Fruit fly (Drosophila melanogaster) whole organism, embryonic: ENCODE results near the gene CG12379.

ENCODE experiments used
- Awh ChIP-seq: fragments of 200-800 bp; sonication (Bioruptor generic); IDR thresholded peaks from 2 replicates; pipeline ENCODE4, ENCODE4 v1.3.6; 2022; ENCODE audit warnings: missing biosample characterization, missing genetic modification characterization
- C15 ChIP-seq: fragments of 200-800 bp; sonication (Bioruptor generic); IDR thresholded peaks from 3 replicates; pipeline ENCODE4 v1.3.6; 2022; ENCODE audit warnings: missing biosample characterization, missing genetic modification characterization
- CG10543 ChIP-seq: fragments of 200-800 bp; sonication (Bioruptor generic); optimal IDR thresholded peaks from 3 replicates; lab custom pipeline; 2017; ENCODE audit warnings: missing biosample characterization, mild to moderate bottlenecking, missing genetic modification characterization, moderate library complexity
- CG10654 ChIP-seq: fragments of 200-800 bp; sonication (Bioruptor generic); optimal IDR thresholded peaks from 2 replicates; lab custom pipeline; 2016; ENCODE audit warnings: missing biosample characterization, missing genetic modification characterization
- CG12659 ChIP-seq: fragments of 200-800 bp; sonication (Bioruptor generic); optimal IDR thresholded peaks from 3 replicates; lab custom pipeline; 2017; ENCODE audit warnings: mild to moderate bottlenecking, missing biosample characterization, missing genetic modification reagents, missing genetic modification characterization
- CG14441 ChIP-seq: fragments of 200-800 bp; sonication (Bioruptor generic); IDR thresholded peaks from 2 replicates; pipeline ENCODE4 v1.3.6; 2022; ENCODE audit warnings: missing biosample characterization, missing genetic modification characterization
- CG14710 ChIP-seq: fragments of 200-800 bp; sonication (Bioruptor generic); optimal IDR thresholded peaks from 3 replicates; lab custom pipeline; 2019; ENCODE audit warnings: missing biosample characterization, mild to moderate bottlenecking, missing genetic modification characterization, moderate library complexity
- CG15601 ChIP-seq: fragments of 200-800 bp; sonication (Bioruptor generic); optimal IDR thresholded peaks from 3 replicates; lab custom pipeline; 2019; ENCODE audit warnings: missing biosample characterization, mild to moderate bottlenecking, missing genetic modification characterization, moderate library complexity
- CG17186 ChIP-seq: fragments of 200-800 bp; sonication (Bioruptor generic); optimal IDR thresholded peaks from 3 replicates; lab custom pipeline; 2017; ENCODE audit warnings: missing biosample characterization, missing genetic modification reagents, missing genetic modification characterization
- CG17912 ChIP-seq: fragments of 200-800 bp; sonication (Bioruptor generic); optimal IDR thresholded peaks from 2 replicates; lab custom pipeline; 2018; ENCODE audit warnings: missing biosample characterization, mild to moderate bottlenecking, missing genetic modification characterization
- CG33213 ChIP-seq: fragments of 200-800 bp; sonication (Bioruptor generic); optimal IDR thresholded peaks from 3 replicates; lab custom pipeline; 2016; ENCODE audit warnings: missing biosample characterization, missing genetic modification characterization
- CG3995 ChIP-seq: fragments of 200-800 bp; sonication (Bioruptor generic); optimal IDR thresholded peaks from 3 replicates; lab custom pipeline; 2016; ENCODE audit warnings: missing biosample characterization, missing genetic modification characterization
- CG42726 ChIP-seq: fragments of 200-800 bp; sonication (Bioruptor generic); IDR thresholded peaks from 2 replicates; pipeline ENCODE4 v1.3.6; 2022; ENCODE audit warnings: missing biosample characterization, missing genetic modification characterization; ENCODE audit not compliant: partially characterized antibody
- CG4282 ChIP-seq: fragments of 200-800 bp; sonication (Bioruptor generic); optimal IDR thresholded peaks from 2 replicates; lab custom pipeline; 2016; ENCODE audit warnings: missing biosample characterization, missing genetic modification characterization
- CG43689 ChIP-seq: fragments of 200-800 bp; sonication (Bioruptor generic); IDR thresholded peaks from 2 replicates; pipeline ENCODE4 v1.3.6; 2022; ENCODE audit warnings: missing biosample characterization, missing genetic modification characterization
- CG7963 ChIP-seq: fragments of 200-800 bp; sonication (Bioruptor generic); IDR thresholded peaks from 3 replicates; pipeline ENCODE4 v1.3.6; 2022; ENCODE audit warnings: missing biosample characterization, missing genetic modification characterization; ENCODE audit not compliant: partially characterized antibody
- CG7987 ChIP-seq: fragments of 200-800 bp; sonication (Bioruptor generic); optimal IDR thresholded peaks from 2 replicates; lab custom pipeline; 2018; ENCODE audit warnings: missing biosample characterization, mild to moderate bottlenecking, missing genetic modification characterization, moderate library complexity
- CG9609 ChIP-seq: fragments of 200-800 bp; sonication (Bioruptor generic); optimal IDR thresholded peaks from 3 replicates; lab custom pipeline; 2016; ENCODE audit warnings: missing biosample characterization, missing genetic modification characterization
- CG9727 ChIP-seq: fragments of 200-800 bp; sonication (Bioruptor generic); optimal IDR thresholded peaks from 3 replicates; lab custom pipeline; 2017; ENCODE audit warnings: missing biosample characterization, mild to moderate bottlenecking, missing genetic modification characterization
- CG9817 ChIP-seq: fragments of 200-800 bp; sonication (Bioruptor generic); optimal IDR thresholded peaks from 2 replicates; lab custom pipeline; 2018; ENCODE audit warnings: missing biosample characterization, mild to moderate bottlenecking, missing genetic modification characterization, moderate library complexity
- CrebB ChIP-seq: fragments of 200-800 bp; sonication (Bioruptor generic); optimal IDR thresholded peaks from 3 replicates; lab custom pipeline; 2018; ENCODE audit warnings: missing biosample characterization, mild to moderate bottlenecking, missing genetic modification characterization
- D19A ChIP-seq: fragments of 200-800 bp; optimal IDR thresholded peaks from 3 replicates; lab custom pipeline; 2019; ENCODE audit warnings: missing biosample characterization, mild to moderate bottlenecking, missing genetic modification characterization, moderate library complexity
- Dll ChIP-seq: fragments of 200-800 bp; sonication (Bioruptor generic); IDR thresholded peaks from 4 replicates; pipeline ENCODE4 v1.3.6; 2022; ENCODE audit warnings: missing biosample characterization, missing genetic modification characterization; ENCODE audit not compliant: partially characterized antibody
- E2f1 ChIP-seq: fragments of 200-800 bp; sonication (Bioruptor generic); IDR thresholded peaks from 2 replicates; pipeline ENCODE4 v1.3.6; 2022; ENCODE audit warnings: missing biosample characterization, missing genetic modification characterization
- E2f2 ChIP-seq: fragments of 200-800 bp; sonication (Bioruptor generic); IDR thresholded peaks from 2 replicates; pipeline ENCODE4 v1.3.6; 2022; ENCODE audit warnings: missing biosample characterization, missing genetic modification characterization
- HmgD ChIP-seq: fragments of 200-800 bp; sonication (Bioruptor generic); optimal IDR thresholded peaks from 3 replicates; lab custom pipeline; 2016; ENCODE audit warnings: missing biosample characterization, missing genetic modification characterization
- Mrtf ChIP-seq: fragments of 200-800 bp; sonication (Bioruptor generic); IDR thresholded peaks from 3 replicates; pipeline ENCODE4 v1.3.6; 2022; ENCODE audit warnings: missing biosample characterization, missing genetic modification characterization
- Ptx1 ChIP-seq: fragments of 200-800 bp; sonication (Bioruptor generic); IDR thresholded peaks from 2 replicates; pipeline ENCODE4 v1.3.6; 2022; ENCODE audit warnings: missing biosample characterization, missing genetic modification characterization
- YL-1 ChIP-seq: fragments of 200-800 bp; sonication (Bioruptor generic); optimal IDR thresholded peaks from 3 replicates; lab custom pipeline; 2017; ENCODE audit warnings: missing biosample characterization, mild to moderate bottlenecking, missing genetic modification characterization
- btn ChIP-seq: fragments of 200-800 bp; sonication (Bioruptor generic); optimal IDR thresholded peaks from 2 replicates; lab custom pipeline; 2016; ENCODE audit warnings: missing biosample characterization, missing genetic modification characterization
- cas ChIP-seq: fragments of 200-800 bp; sonication (Bioruptor generic); IDR thresholded peaks from 2 replicates; pipeline ENCODE4 v1.3.6; 2022; ENCODE audit warnings: missing biosample characterization, missing genetic modification characterization
- croc ChIP-seq: fragments of 200-800 bp; sonication (Bioruptor generic); conservative IDR thresholded peaks from 3 replicates; pipeline ENCODE4 v1.3.6; 2022; ENCODE audit warnings: missing biosample characterization, missing genetic modification characterization
- da ChIP-seq: fragments of 200-800 bp; sonication (Bioruptor generic); optimal IDR thresholded peaks from 2 replicates; lab custom pipeline; 2016; ENCODE audit warnings: missing biosample characterization, missing genetic modification characterization
- dati ChIP-seq: fragments of 200-800 bp; sonication (Bioruptor generic); IDR thresholded peaks from 2 replicates; pipeline ENCODE4 v1.3.6; 2022; ENCODE audit warnings: missing biosample characterization, missing genetic modification characterization
- fd3F ChIP-seq: fragments of 200-800 bp; sonication (Bioruptor generic); optimal IDR thresholded peaks from 2 replicates; lab custom pipeline; 2018; ENCODE audit warnings: missing biosample characterization, mild to moderate bottlenecking, missing genetic modification characterization, moderate library complexity
- grau ChIP-seq: fragments of 200-800 bp; optimal IDR thresholded peaks from 3 replicates; lab custom pipeline; 2019; ENCODE audit warnings: missing biosample characterization, mild to moderate bottlenecking, missing genetic modification characterization, moderate library complexity
- hbn ChIP-seq: fragments of 200-800 bp; sonication (Bioruptor generic); IDR thresholded peaks from 2 replicates; pipeline ENCODE4 v1.3.6; 2022; ENCODE audit warnings: missing biosample characterization, missing genetic modification characterization; ENCODE audit not compliant: partially characterized antibody
- hkb ChIP-seq, 2 experiments: fragments of 200-800 bp in 1 of 2; fragments of >200 bp in 1 of 2; sonication (Bioruptor generic) in 1 of 2; IDR thresholded peaks in 1 of 2; optimal IDR thresholded peaks in 1 of 2; 2 replicates each; pipeline versions ENCODE4 v1.3.6 to Lab custom; 2017 to 2022; ENCODE audit warnings: missing biosample characterization in 1 of 2, missing genetic modification characterization in 1 of 2
- insv ChIP-seq, 2 experiments: fragments of 200-800 bp; sonication (Bioruptor generic); optimal IDR thresholded peaks; 3 replicates each; lab custom pipeline; 2016 to 2018; ENCODE audit warnings: missing biosample characterization in 2 of 2, missing genetic modification characterization in 2 of 2
- lmd ChIP-seq: fragments of 200-800 bp; sonication (Bioruptor generic); IDR thresholded peaks from 2 replicates; pipeline ENCODE4 v1.3.6; 2022; ENCODE audit warnings: missing biosample characterization, missing genetic modification characterization
- nerfin-1 ChIP-seq: fragments of 200-800 bp; sonication (Bioruptor generic); optimal IDR thresholded peaks from 3 replicates; lab custom pipeline; 2019; ENCODE audit warnings: missing biosample characterization, mild to moderate bottlenecking, missing genetic modification characterization, moderate library complexity
- phol ChIP-seq: fragments of 200-800 bp; sonication (Bioruptor generic); optimal IDR thresholded peaks from 3 replicates; lab custom pipeline; 2018; ENCODE audit warnings: missing biosample characterization, mild to moderate bottlenecking, missing genetic modification characterization, moderate library complexity
- pros ChIP-seq: fragments of 200-800 bp; sonication (Bioruptor generic); optimal IDR thresholded peaks from 3 replicates; lab custom pipeline; 2019; ENCODE audit warnings: missing biosample characterization, mild to moderate bottlenecking, missing genetic modification characterization, moderate library complexity
- pzg ChIP-seq: fragments of 200-800 bp; sonication (Bioruptor generic); optimal IDR thresholded peaks from 3 replicates; lab custom pipeline; 2018; ENCODE audit warnings: missing biosample characterization, mild to moderate bottlenecking, missing genetic modification characterization, moderate library complexity
- sob ChIP-seq: fragments of 200-800 bp; sonication (Bioruptor generic); IDR thresholded peaks from 2 replicates; pipeline ENCODE4 v1.3.6; 2022; ENCODE audit warnings: missing biosample characterization, missing genetic modification characterization
- sug ChIP-seq: fragments of 200-800 bp; optimal IDR thresholded peaks from 2 replicates; lab custom pipeline; 2019; ENCODE audit warnings: missing biosample characterization, mild to moderate bottlenecking, missing genetic modification characterization, moderate library complexity
- zen2 ChIP-seq: fragments of 200-800 bp; sonication (Bioruptor generic); IDR thresholded peaks from 3 replicates; pipeline ENCODE4 v1.3.6; 2022; ENCODE audit warnings: missing biosample characterization, missing genetic modification characterization; ENCODE audit not compliant: partially characterized antibody
- zf30C ChIP-seq: fragments of 200-800 bp; sonication (Bioruptor generic); optimal IDR thresholded peaks from 3 replicates; lab custom pipeline; 2018; ENCODE audit warnings: missing biosample characterization, mild to moderate bottlenecking, missing genetic modification characterization

Gene CG12379

dm6 chrX:15731968-15732367, 1.8 kb downstream of the CG12379 start, which contains the start of gene CG8191 (continued):
- TF ChIP-seq CG43689 = no peak
- TF ChIP-seq sug (tag; lab: Kevin White, UChicago) = no peak
- no peak for TF ChIP-seq cas
- TF ChIP-seq D19A (tag; lab: Kevin White, UChicago) = no peak
- TF ChIP-seq CG14710 (tag; lab: Kevin White, UChicago) = no peak
- no peak for TF ChIP-seq nerfin-1 (tag; lab: Kevin White, UChicago)
- no peak for TF ChIP-seq dati (GFP tag; lab: Robert Waterston, UW)
- TF ChIP-seq CG10654 (GFP tag; lab: Kevin White, UChicago) = no peak
- peak; percentile 23 for TF ChIP-seq YL-1 (GFP tag; lab: Kevin White, UChicago)
- no peak for TF ChIP-seq Mrtf (GFP tag; lab: Robert Waterston, UW)
- no peak for TF ChIP-seq HmgD (GFP tag; lab: Kevin White, UChicago)
- no peak for TF ChIP-seq zf30C (GFP tag; lab: Kevin White, UChicago)
- TF ChIP-seq zen2 (GFP tag; lab: Robert Waterston, UW) = peak; percentile 86
- TF ChIP-seq CG9817 (tag; lab: Kevin White, UChicago) = no peak

DNA sequence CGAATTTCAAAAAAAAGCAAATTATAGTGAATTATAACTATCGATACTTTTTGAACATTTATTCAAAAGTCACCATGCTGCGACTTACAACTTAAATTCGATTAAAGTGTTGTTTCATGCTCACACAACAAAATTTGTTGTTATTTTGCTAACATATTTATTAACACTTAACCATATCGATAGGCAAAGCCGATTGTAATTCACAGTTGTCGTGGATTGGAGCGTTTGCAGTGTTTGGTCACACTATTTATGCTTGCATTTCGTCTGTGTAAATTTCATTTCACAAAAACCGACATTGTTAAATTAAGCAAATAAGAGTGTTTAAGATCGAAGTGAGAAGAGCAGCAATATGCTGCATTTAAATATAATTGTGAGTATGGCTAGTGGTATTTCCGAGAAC, 21.4 kb downstream of the CG12379 start, which contains the start of gene HUWE1:
Gene HUWE1 (plus strand): TSS at position 220 of the 400 bp plus-strand sequence.
- peak; percentile 69; the same call in 1 of the 2 replicates for TF ChIP-seq hbn (GFP tag; lab: Robert Waterston, UW)
- no peak for TF ChIP-seq CG10543 (GFP tag; lab: Kevin White, UChicago)
- TF ChIP-seq pros (GFP tag; lab: Kevin White, UChicago) = no peak
- no peak for TF ChIP-seq Awh (GFP tag; lab: Robert Waterston, UW)
- peak; percentile 73 for TF ChIP-seq CG12659 (GFP tag; lab: Kevin White, UChicago)
- peak; percentile 48 for TF ChIP-seq CG33213 (GFP tag; lab: Kevin White, UChicago)
- no peak for TF ChIP-seq btn (GFP tag; lab: Kevin White, UChicago)
- TF ChIP-seq CG7987 (GFP tag; lab: Kevin White, UChicago) = peak; percentile 27
- no peak for TF ChIP-seq CrebB (tag; lab: Kevin White, UChicago)
- TF ChIP-seq hkb (optimal IDR thresholded peaks at IDR 0.05; lab: Kevin White, UChicago) = no peak
- no peak for TF ChIP-seq hkb (GFP tag; IDR thresholded peaks at IDR 0.05; lab: Robert Waterston, UW)
- no peak for TF ChIP-seq E2f1 (GFP tag; lab: Robert Waterston, UW)
- no peak for TF ChIP-seq croc (GFP tag; lab: Robert Waterston, UW)
- TF ChIP-seq grau (tag; lab: Kevin White, UChicago) = peak; percentile 19
- no peak for TF ChIP-seq CG14441 (GFP tag; lab: Robert Waterston, UW)
- TF ChIP-seq E2f2 (GFP tag; lab: Robert Waterston, UW) = peak; percentile 72
- no peak for TF ChIP-seq C15 (GFP tag; lab: Robert Waterston, UW)
- peak; percentile 79 for TF ChIP-seq CG7963 (GFP tag; lab: Robert Waterston, UW)
- no peak for TF ChIP-seq CG4282 (GFP tag; lab: Kevin White, UChicago)
- no peak for TF ChIP-seq fd3F (GFP tag; lab: Kevin White, UChicago)
- TF ChIP-seq CG15601 (tag; lab: Kevin White, UChicago) = peak; percentile 69
- no peak for TF ChIP-seq cas
- no peak for TF ChIP-seq CG9727 (GFP tag; lab: Kevin White, UChicago)
- TF ChIP-seq phol (tag; lab: Kevin White, UChicago) = peak; percentile 58
- peak; percentile 45; the same call in 1 of the 2 replicates for TF ChIP-seq sob (GFP tag; lab: Robert Waterston, UW)
- peak; percentile 98 for TF ChIP-seq CG3995
- TF ChIP-seq CG17186 (GFP tag; lab: Kevin White, UChicago) = peak; percentile 56
- peak; percentile 10 for TF ChIP-seq CG9609 (GFP tag; lab: Kevin White, UChicago)
- peak; percentile 43 for TF ChIP-seq HmgD (GFP tag; lab: Kevin White, UChicago)
- peak; percentile 17 for TF ChIP-seq CG17912
- peak; percentile 22; the same call in 1 of the 2 replicates for TF ChIP-seq CG42726
- TF ChIP-seq Ptx1 = no peak
- TF ChIP-seq CG14710 (tag; lab: Kevin White, UChicago) = peak; percentile 93
- peak; percentile 92 for TF ChIP-seq pzg (GFP tag; lab: Kevin White, UChicago)
- TF ChIP-seq da (GFP tag; lab: Kevin White, UChicago) = no peak
- no peak for TF ChIP-seq insv (GFP tag; optimal IDR thresholded peaks at IDR 0.05; lab: Kevin White, UChicago)
- TF ChIP-seq lmd (GFP tag; lab: Robert Waterston, UW) = no peak
- TF ChIP-seq Dll (GFP tag; lab: Robert Waterston, UW) = peak; percentile 83
